Fruit fly (Drosophila melanogaster): ENCODE data around the gene CG14020.

- TF ChIP-seq cic (GFP tag; optimal IDR thresholded peaks at IDR 0.05) (no peak), CG14711 (tag; optimal IDR thresholded peaks at IDR 0.05) (no peak), CG7045 (GFP tag; optimal IDR thresholded peaks at IDR 0.05) (no peak), bab1 (GFP tag; optimal IDR thresholded peaks at IDR 0.05) (no peak), Hr96 (GFP tag; optimal IDR thresholded peaks at IDR 0.05) (no peak), CG33017 (tag; optimal IDR thresholded peaks at IDR 0.05) (no peak), cnc (optimal IDR thresholded peaks at IDR 0.05) (no peak), kay (GFP tag; ENCODE audit: borderline replicate concordance) (no peak), tj (GFP tag; optimal IDR thresholded peaks at IDR 0.05) (no peak), CG5204 (GFP tag; optimal IDR thresholded peaks at IDR 0.05) (no peak)
Observed at dm6 chr2L:5526738-5527137, 9.2 kb downstream of the CG14020 start, which contains the start of gene Cox11.

Measured in whole organism, adult.